Worm (Caenorhabditis elegans) whole organism, early embryonic: ENCODE data around the gene C15H9.3.

ENCODE experiments used
- ama-1 ChIP-seq: fragments of 150-350 bp; optimal IDR thresholded peaks from 2 replicates; lab custom pipeline; 2014
- hmbx-1 ChIP-seq: sonication (generic microtip); optimal IDR thresholded peaks from 2 replicates; lab custom pipeline; 2016; ENCODE audit warnings: mild to moderate bottlenecking, missing genetic modification characterization, missing compliant biosample characterization
- pes-1 ChIP-seq: fragments of 200-800 bp; sonication (Bioruptor generic); IDR thresholded peaks from 2 replicates; pipeline ENCODE4 v1.3.6; 2022; ENCODE audit warnings: missing genetic modification reagents, missing genetic modification characterization, missing compliant biosample characterization
- scrt-1 ChIP-seq: fragments of 200-800 bp; sonication (Bioruptor generic); IDR thresholded peaks from 2 replicates; pipeline ENCODE4 v1.3.6; 2022; ENCODE audit warnings: missing genetic modification characterization, missing compliant biosample characterization

DNA sequence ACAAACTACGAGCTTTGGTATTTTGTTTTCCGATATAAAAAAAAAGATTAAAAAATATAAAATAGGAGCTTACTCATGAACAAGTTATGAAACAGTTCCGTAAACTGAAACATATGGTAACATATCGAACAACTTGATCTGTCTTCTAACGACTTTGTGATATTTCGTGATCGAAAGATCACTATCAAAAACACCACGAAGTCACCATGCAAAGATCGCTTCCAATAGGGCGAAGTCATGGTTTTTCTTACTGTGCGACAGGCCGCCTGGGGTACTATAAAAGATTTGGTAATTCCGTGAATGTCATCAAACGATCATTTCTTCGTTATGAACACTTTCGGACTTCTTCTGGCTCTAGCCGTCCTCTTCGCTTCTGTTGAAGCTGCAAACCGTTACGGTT lies 32.9 kb upstream of the C15H9.3 start, which contains the start of gene C45B2.3:
- no peak for TF ChIP-seq ama-1 (lab: Kevin White, UChicago)
- TF ChIP-seq scrt-1 (GFP tag; lab: Robert Waterston, UW), result no peak
- no peak for TF ChIP-seq pes-1 (GFP tag; lab: Robert Waterston, UW)
- no peak for TF ChIP-seq hmbx-1 (tag; lab: Kevin White, UChicago)
